Fruit fly (Drosophila melanogaster) whole organism: ENCODE data around the gene Dop1R1.

ENCODE experiments used
- CG8478 ChIP-seq: fragments of >200 bp; optimal IDR thresholded peaks from 2 replicates; lab custom pipeline; 2018; ENCODE audit warnings: inconsistent platforms
- Dll ChIP-seq: fragments of >200 bp; optimal IDR thresholded peaks from 2 replicates; lab custom pipeline; 2017
- EcR ChIP-seq, 2 experiments: fragments of >200 bp; optimal IDR thresholded peaks; 2 replicates each; lab custom pipeline; 2017; ENCODE audit warnings: missing biosample characterization in 2 of 2, missing genetic modification characterization in 2 of 2, missing genetic modification reagents in 2 of 2
- pan ChIP-seq: fragments of >200 bp; optimal IDR thresholded peaks from 2 replicates; lab custom pipeline; 2017
- psq ChIP-seq: fragments of >200 bp; optimal IDR thresholded peaks from 2 replicates; lab custom pipeline; 2017
- usp ChIP-seq: fragments of >200 bp; optimal IDR thresholded peaks from 2 replicates; lab custom pipeline; 2017; ENCODE audit warnings: missing biosample characterization, missing genetic modification characterization, mixed read lengths

The Dop1R1 gene

DNA sequence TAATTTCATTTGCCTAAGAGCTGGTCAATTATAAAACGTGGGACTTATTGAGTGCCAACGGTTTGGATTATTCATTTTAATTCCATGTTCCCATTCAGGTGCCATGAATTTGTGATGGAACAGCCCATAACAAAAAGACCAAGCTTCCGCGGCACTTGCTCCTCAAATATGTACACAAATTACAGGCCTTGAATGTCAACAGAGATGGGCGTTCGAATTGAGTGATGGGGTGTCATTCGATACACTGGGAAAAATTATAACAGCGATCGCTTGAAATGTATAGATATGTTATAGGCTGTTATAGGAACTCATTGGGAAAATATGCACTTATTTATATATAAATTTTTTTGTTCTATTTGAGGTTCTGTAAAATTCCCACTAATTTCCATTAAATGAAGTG lies 98.5 kb downstream of the Dop1R1 start:
- TF ChIP-seq pan (lab: Kevin White, UChicago): no peak
- TF ChIP-seq EcR (GFP tag; optimal IDR thresholded peaks at IDR 0.05; lab: Kevin White, UChicago): no peak
- no peak for TF ChIP-seq CG8478 (lab: Kevin White, UChicago)
- no peak for TF ChIP-seq Dll (lab: Kevin White, UChicago)
- TF ChIP-seq usp (GFP tag; lab: Kevin White, UChicago): no peak
- no peak for TF ChIP-seq psq
